Worm (Caenorhabditis elegans) whole organism, L1 larva: ENCODE results near the gene H06H21.37.

Source experiments
- F16B12.6 ChIP-seq: fragments of 150-350 bp; optimal IDR thresholded peaks from 2 replicates; lab custom pipeline; 2014; ENCODE audit warnings: missing biosample characterization, missing genetic modification characterization
- ceh-82 ChIP-seq, 3 experiments: fragments of 150-350 bp in 1 of 3; sonication (generic microtip) in 2 of 3; optimal IDR thresholded peaks; 2 replicates each; lab custom pipeline; 2014 to 2017; ENCODE audit warnings: missing biosample characterization in 3 of 3, missing genetic modification characterization in 3 of 3
- ces-1 ChIP-seq: fragments of 150-350 bp; optimal IDR thresholded peaks from 2 replicates; lab custom pipeline; 2014; ENCODE audit warnings: missing biosample characterization, missing genetic modification reagents, missing genetic modification characterization
- fkh-8 ChIP-seq: sonication (generic microtip); optimal IDR thresholded peaks from 2 replicates; lab custom pipeline; 2016; ENCODE audit warnings: mild to moderate bottlenecking, missing genetic modification characterization, missing compliant biosample characterization
- lin-35 ChIP-seq, 2 experiments: fragments of 150-350 bp; optimal IDR thresholded peaks; 2 replicates each; lab custom pipeline; 2014; ENCODE audit warnings: missing biosample characterization in 2 of 2, missing genetic modification characterization in 2 of 2, missing genetic modification reagents in 2 of 2
- lin-39 ChIP-seq: fragments of 150-350 bp; optimal IDR thresholded peaks from 2 replicates; lab custom pipeline; 2014; ENCODE audit warnings: missing biosample characterization, missing genetic modification reagents, missing genetic modification characterization
- lsy-2 ChIP-seq, 2 experiments: fragments of 150-350 bp; optimal IDR thresholded peaks; 2 replicates each; lab custom pipeline; 2014; ENCODE audit warnings: missing biosample characterization in 2 of 2, missing genetic modification characterization in 2 of 2
- mdl-1 ChIP-seq, 2 experiments: fragments of 150-350 bp; optimal IDR thresholded peaks; 2 replicates each; lab custom pipeline; 2014 to 2017; ENCODE audit warnings: missing biosample characterization in 2 of 2, missing genetic modification characterization in 2 of 2, inconsistent platforms in 1 of 2
- nhr-11 ChIP-seq: fragments of 150-350 bp; optimal IDR thresholded peaks from 2 replicates; lab custom pipeline; 2014; ENCODE audit warnings: missing biosample characterization, missing genetic modification characterization
- skn-1 ChIP-seq: fragments of 150-350 bp; optimal IDR thresholded peaks from 2 replicates; lab custom pipeline; 2014; ENCODE audit warnings: missing biosample characterization, missing genetic modification characterization
- unc-62 ChIP-seq: fragments of 150-350 bp; optimal IDR thresholded peaks from 2 replicates; lab custom pipeline; 2014; ENCODE audit warnings: missing biosample characterization, missing genetic modification reagents, missing genetic modification characterization
- vab-15 ChIP-seq: sonication (generic microtip); optimal IDR thresholded peaks from 2 replicates; lab custom pipeline; 2017; ENCODE audit warnings: missing genotype, mild to moderate bottlenecking, missing genetic modification characterization, missing compliant biosample characterization
- zag-1 ChIP-seq: fragments of 150-350 bp; optimal IDR thresholded peaks from 2 replicates; lab custom pipeline; 2014; ENCODE audit warnings: missing biosample characterization, missing genetic modification characterization
- ztf-4 ChIP-seq: fragments of 150-350 bp; optimal IDR thresholded peaks from 2 replicates; lab custom pipeline; 2014; ENCODE audit warnings: missing biosample characterization, missing genetic modification characterization

DNA sequence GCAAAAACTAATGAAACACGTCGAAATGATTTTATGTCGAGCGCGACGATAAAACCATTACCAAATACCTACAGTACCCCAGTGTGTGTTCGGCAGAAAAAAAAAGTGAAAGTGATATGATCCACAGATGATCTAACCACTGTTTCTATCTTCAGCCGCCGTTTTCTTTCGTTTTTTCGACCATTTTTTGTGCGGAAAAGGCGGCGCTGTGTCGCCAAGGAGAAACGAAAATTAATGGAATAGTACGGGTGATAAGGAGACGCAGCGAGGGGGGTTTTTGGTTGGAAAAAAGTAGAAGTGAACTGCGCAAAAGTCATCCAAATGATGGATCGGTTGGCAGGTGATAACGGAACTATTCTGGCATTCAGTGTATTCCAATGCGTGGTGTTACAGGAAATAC lies 14.7 kb downstream of the H06H21.37 start:
- TF ChIP-seq ces-1 (no peak), ztf-4 (tag; lab: Kevin White, UChicago) (no peak), vab-15 (tag; lab: Kevin White, UChicago) (no peak), F16B12.6 (tag; lab: Kevin White, UChicago) (no peak), lin-35 (GFP tag; optimal IDR thresholded peaks at IDR 0.05; lab: Kevin White, UChicago) (no peak), zag-1 (no peak), lsy-2 (tag; optimal IDR thresholded peaks at IDR 0.05; lab: Kevin White, UChicago) (no peak), lin-39 (no peak), unc-62 (GFP tag; lab: Kevin White, UChicago) (no peak), mdl-1 (tag; optimal IDR thresholded peaks at IDR 0.05; lab: Kevin White, UChicago) (no peak), ceh-82 (tag; optimal IDR thresholded peaks at IDR 0.05; lab: Kevin White, UChicago) (no peak), nhr-11 (no peak), skn-1 (tag; lab: Kevin White, UChicago) (no peak), fkh-8 (tag; lab: Kevin White, UChicago) (no peak)
